In the genomic region with DNA sequence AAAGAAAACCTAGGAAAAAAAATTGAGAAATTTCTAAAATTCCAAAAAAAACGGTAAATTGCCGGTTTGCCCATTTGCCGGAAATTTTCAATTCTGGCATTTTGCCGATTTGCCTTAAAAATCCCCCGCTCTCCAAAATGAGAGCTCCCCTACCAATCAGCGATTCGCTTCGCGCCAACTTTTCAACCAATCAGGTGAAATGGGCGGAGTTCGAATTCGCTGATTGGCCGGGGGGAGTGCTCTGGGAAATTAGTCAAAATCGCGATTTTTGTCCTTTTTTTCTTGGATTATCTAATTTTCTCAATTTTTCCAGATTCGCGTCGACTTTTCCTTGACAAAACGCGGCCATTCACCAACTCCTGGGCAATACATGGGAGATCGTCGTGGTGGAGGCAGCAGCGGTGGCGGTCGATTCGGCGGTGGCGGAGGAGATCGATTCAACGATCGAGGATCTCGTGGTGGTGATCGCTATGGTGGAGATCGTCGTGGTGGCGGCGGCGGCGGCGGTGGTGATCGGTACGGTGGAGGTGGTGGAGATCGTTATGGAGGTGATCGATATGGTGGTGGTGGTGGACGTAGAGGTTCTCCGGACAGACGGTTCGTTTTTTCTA, we compare ENCODE assay signal across 1 worm cellular context.
TF ChIP-seq lines count a peak whose summit lies in the region.

No protein-coding gene starts in this region.

TF ChIP-seq in whole organism, L4 larva, 104 proteins besides CTCF, POLR2A, EP300 and RAD21 (continued from another document):
- TF ChIP-seq snpc-1.2 (GFP tag; IDR thresholded peaks at IDR 0.05; lab: Robert Waterston, UW), result peak; percentile 7; the same call in 1 of the 2 replicates
- no peak for TF ChIP-seq pqm-1 (tag; optimal IDR thresholded peaks at IDR 0.05; lab: Kevin White, UChicago)
- no peak for TF ChIP-seq vab-7 (GFP tag; IDR thresholded peaks at IDR 0.05; lab: Robert Waterston, UW)
- TF ChIP-seq nhr-6 (tag; optimal IDR thresholded peaks at IDR 0.05; lab: Kevin White, UChicago), result no peak
- TF ChIP-seq hlh-11 (tag; optimal IDR thresholded peaks at IDR 0.05; lab: Kevin White, UChicago), result no peak
TF ChIP-seq in whole organism, L4 larva: peak in this region for 4.
